Fruit fly (Drosophila melanogaster): ENCODE data around the gene js.
A peak's percentile ranks its signal among the peaks of the same experiment; 100 is the strongest.

js gene

dm6 chr3R:16331809-16332343, 36.2 kb downstream of the js start (continued):
- TF ChIP-seq CG18619 (GFP tag; optimal IDR thresholded peaks at IDR 0.05) (peak; percentile 74), HLH3B (GFP tag; IDR thresholded peaks at IDR 0.05) (peak; percentile 36; the same call in 1 of the 2 replicates), CG13123 (GFP tag; optimal IDR thresholded peaks at IDR 0.05) (peak; percentile 81), ERR (GFP tag; optimal IDR thresholded peaks at IDR 0.05) (peak; percentile 26), sug (tag; optimal IDR thresholded peaks at IDR 0.05) (peak; percentile 38), CG30431 (GFP tag; optimal IDR thresholded peaks at IDR 0.05) (peak; percentile 44), CG17385 (GFP tag; optimal IDR thresholded peaks at IDR 0.05) (peak; percentile 44), chm (GFP tag; IDR thresholded peaks at IDR 0.05) (peak; percentile 80), luna (GFP tag; optimal IDR thresholded peaks at IDR 0.05) (no peak), twi (tag; optimal IDR thresholded peaks at IDR 0.05) (peak; percentile 35), CG34422 (GFP tag; IDR thresholded peaks at IDR 0.05) (0 out of 3 replicates have a peak, but pooled peaks have one; percentile 19), CG9797 (GFP tag; optimal IDR thresholded peaks at IDR 0.05) (peak; percentile 21), z (GFP tag; IDR thresholded peaks at IDR 0.05) (peak; percentile 64; the same call in 1 of the 3 replicates), CG16779 (GFP tag; IDR thresholded peaks at IDR 0.05) (0 out of 2 replicates have a peak, but pooled peaks have one; percentile 53), CG7556 (GFP tag; optimal IDR thresholded peaks at IDR 0.05) (peak; percentile 64), Taf1 (GFP tag; IDR thresholded peaks at IDR 0.05) (no peak), Ets97D (GFP tag; optimal IDR thresholded peaks at IDR 0.05) (no peak), kah (GFP tag; optimal IDR thresholded peaks at IDR 0.05) (no peak), tgo (GFP tag; IDR thresholded peaks at IDR 0.05) (no peak), h (optimal IDR thresholded peaks at IDR 0.05) (no peak), CG18764 (GFP tag; optimal IDR thresholded peaks at IDR 0.05) (peak; percentile 62), dan (GFP tag; IDR thresholded peaks at IDR 0.05) (no peak), fru (optimal IDR thresholded peaks at IDR 0.05) (no peak), CG4360 (GFP tag; IDR thresholded peaks at IDR 0.05) (no peak), Eip74EF (GFP tag; optimal IDR thresholded peaks at IDR 0.05) (peak in 1 of 2 experiments; percentile 39), B-H1 (GFP tag; IDR thresholded peaks at IDR 0.05) (no peak), Antp (GFP tag; optimal IDR thresholded peaks at IDR 0.05) (peak; percentile 8), CG43689 (GFP tag; IDR thresholded peaks at IDR 0.05) (no peak), corto (GFP tag; optimal IDR thresholded peaks at IDR 0.05) (no peak), CG2875 (GFP tag; optimal IDR thresholded peaks at IDR 0.05) (peak; percentile 83), shn (GFP tag; optimal IDR thresholded peaks at IDR 0.05) (peak; percentile 42), CG11723 (GFP tag; optimal IDR thresholded peaks at IDR 0.05) (peak; percentile 77), br (optimal IDR thresholded peaks at IDR 0.05) (no peak), Vsx1 (GFP tag; optimal IDR thresholded peaks at IDR 0.05) (peak; percentile 75), p53 (GFP tag; optimal IDR thresholded peaks at IDR 0.05) (peak; percentile 37), Blimp-1 (GFP tag; optimal IDR thresholded peaks at IDR 0.05) (peak; percentile 49), Neu2 (GFP tag; optimal IDR thresholded peaks at IDR 0.05; ENCODE audit: borderline replicate concordance) (no peak), CG4282 (GFP tag; optimal IDR thresholded peaks at IDR 0.05) (no peak), dm (GFP tag; optimal IDR thresholded peaks at IDR 0.05) (peak; percentile 27), Dfd (GFP tag; optimal IDR thresholded peaks at IDR 0.05) (no peak), CG10979 (tag; optimal IDR thresholded peaks at IDR 0.05) (peak; percentile 42), CG10366 (GFP tag; IDR thresholded peaks at IDR 0.05) (peak; percentile 43), en (GFP tag; optimal IDR thresholded peaks at IDR 0.05) (no peak), ro (GFP tag; IDR thresholded peaks at IDR 0.05) (peak; percentile 33; the same call in 1 of the 2 replicates), CG6765 (GFP tag; optimal IDR thresholded peaks at IDR 0.05) (peak; percentile 42), ap (GFP tag; IDR thresholded peaks at IDR 0.05) (no peak), sd (tag; optimal IDR thresholded peaks at IDR 0.05) (peak; percentile 21), CG3163 (GFP tag; optimal IDR thresholded peaks at IDR 0.05) (peak; percentile 21), D19A (tag; optimal IDR thresholded peaks at IDR 0.05) (no peak), CG30020 (tag; optimal IDR thresholded peaks at IDR 0.05) (no peak), CG18262 (tag; optimal IDR thresholded peaks at IDR 0.05) (peak; percentile 68), jing (GFP tag; optimal IDR thresholded peaks at IDR 0.05) (no peak)
